Worm (Caenorhabditis elegans): ENCODE measurements around the gene C25B8.8.

DNA sequence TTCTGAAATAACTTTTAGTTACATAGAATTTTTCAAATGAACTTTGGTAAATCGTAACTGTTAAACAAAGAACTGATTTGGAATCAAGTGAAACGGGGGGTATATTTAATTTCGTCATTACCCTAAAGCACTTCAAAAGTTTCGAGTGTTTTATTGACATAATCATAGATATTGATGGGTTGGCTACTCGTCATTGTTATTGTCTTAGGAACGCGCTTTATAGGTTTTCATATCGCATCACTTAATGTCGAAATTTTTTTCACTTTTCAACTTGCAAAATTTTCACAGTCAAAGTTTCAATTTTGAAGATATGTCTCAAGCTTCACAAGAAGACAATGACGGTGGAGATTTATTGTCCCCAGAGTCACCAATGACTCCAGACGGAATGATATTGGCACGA is 8.9 kb downstream of the C25B8.8 start, which contains the start of gene kqt-1:
- TF ChIP-seq nhr-11 (tag; optimal IDR thresholded peaks at IDR 0.05) (no peak), che-1 (tag; optimal IDR thresholded peaks at IDR 0.05) (no peak), C38D4.7 (GFP tag; optimal IDR thresholded peaks at IDR 0.05) (no peak), tbx-7 (tag; optimal IDR thresholded peaks at IDR 0.05) (no peak), sox-4 (tag; optimal IDR thresholded peaks at IDR 0.05) (no peak), lin-11 (tag; optimal IDR thresholded peaks at IDR 0.05) (no peak), nhr-232 (tag; optimal IDR thresholded peaks at IDR 0.05) (no peak)
